Worm (Caenorhabditis elegans) whole organism, L4 larva: ENCODE results near the gene evl-18.

ENCODE experiments used
- D1046.2 ChIP-seq: fragments of 200-800 bp; sonication (Bioruptor generic); IDR thresholded peaks from 2 replicates; pipeline ENCODE4 v1.3.6; 2022; ENCODE audit warnings: missing genetic modification characterization, missing compliant biosample characterization
- F37D6.2 ChIP-seq: sonication (generic microtip); optimal IDR thresholded peaks from 2 replicates; lab custom pipeline; 2016; ENCODE audit warnings: mild to moderate bottlenecking, missing genetic modification characterization, missing compliant biosample characterization
- R02D3.7 ChIP-seq: fragments of 150-350 bp; sonication (generic microtip); optimal IDR thresholded peaks from 3 replicates; lab custom pipeline; 2014; ENCODE audit warnings: missing biosample characterization, missing genetic modification characterization
- T26A8.4 ChIP-seq: fragments of 200-800 bp; sonication (Bioruptor generic); IDR thresholded peaks from 2 replicates; pipeline ENCODE4 v1.3.6; 2022; ENCODE audit warnings: missing genetic modification characterization, missing compliant biosample characterization
- ZK546.5 ChIP-seq, 2 experiments: sonication (generic microtip); optimal IDR thresholded peaks; 2 replicates each; lab custom pipeline; 2017; ENCODE audit warnings: missing biosample characterization in 2 of 2, missing genetic modification characterization in 2 of 2
- aha-1 ChIP-seq: fragments of 150-350 bp; peaks from one replicate; lab custom pipeline; 2014; ENCODE audit warnings: missing biosample characterization, missing genetic modification characterization
- ama-1 ChIP-seq: fragments of 150-350 bp; optimal IDR thresholded peaks from 2 replicates; lab custom pipeline; 2014; ENCODE audit warnings: inconsistent platforms, mixed read lengths
- arid-1 ChIP-seq: fragments of 200-800 bp; sonication (Bioruptor generic); conservative IDR thresholded peaks from 2 replicates; pipeline ENCODE4 v1.3.6; 2022; ENCODE audit warnings: missing genetic modification reagents, missing genetic modification characterization, missing compliant biosample characterization
- ceh-28 ChIP-seq: fragments of 150-350 bp; optimal IDR thresholded peaks from 2 replicates; lab custom pipeline; 2014; ENCODE audit warnings: missing biosample characterization, missing genetic modification reagents, missing genetic modification characterization
- ceh-32 ChIP-seq: sonication (generic microtip); optimal IDR thresholded peaks from 2 replicates; lab custom pipeline; 2016; ENCODE audit warnings: mild to moderate bottlenecking, missing genetic modification characterization, missing compliant biosample characterization; ENCODE audit not compliant: poor library complexity
- ceh-44 ChIP-seq: fragments of 200-800 bp; sonication (Bioruptor generic); IDR thresholded peaks from 2 replicates; pipeline ENCODE4 v1.3.6; 2022; ENCODE audit warnings: missing genetic modification reagents, missing genetic modification characterization, missing compliant biosample characterization
- ceh-62 ChIP-seq: sonication (generic microtip); optimal IDR thresholded peaks from 2 replicates; lab custom pipeline; 2017; ENCODE audit warnings: missing biosample characterization, missing genetic modification characterization
- ces-1 ChIP-seq: fragments of 150-350 bp; sonication (generic microtip); optimal IDR thresholded peaks from 4 replicates; lab custom pipeline; 2014; ENCODE audit warnings: missing biosample characterization, missing genetic modification reagents, missing genetic modification characterization
- ctbp-1 ChIP-seq: fragments of 200-800 bp; sonication (Bioruptor generic); IDR thresholded peaks from 2 replicates; pipeline ENCODE4 v1.3.6; 2022; ENCODE audit warnings: missing genetic modification reagents, missing genetic modification characterization, missing compliant biosample characterization
- daf-12 ChIP-seq: fragments of 150-350 bp; optimal IDR thresholded peaks from 2 replicates; lab custom pipeline; 2014; ENCODE audit warnings: missing biosample characterization, missing genetic modification reagents, missing genetic modification characterization
- daf-19 ChIP-seq: fragments of 200-800 bp; sonication (Bioruptor generic); conservative IDR thresholded peaks from 2 replicates; pipeline ENCODE4 v1.3.6; 2022; ENCODE audit warnings: missing genetic modification characterization, missing compliant biosample characterization
- daf-8 ChIP-seq: fragments of 200-800 bp; sonication (Bioruptor generic); IDR thresholded peaks from 2 replicates; pipeline ENCODE4 v1.3.6; 2022; ENCODE audit warnings: missing genetic modification characterization, missing compliant biosample characterization
- dmd-6 ChIP-seq: fragments of 200-800 bp; sonication (Bioruptor generic); IDR thresholded peaks from 2 replicates; pipeline ENCODE4 v1.3.6; 2022; ENCODE audit warnings: missing genetic modification reagents, missing genetic modification characterization, missing compliant biosample characterization
- dmd-9 ChIP-seq: fragments of 200-800 bp; sonication (Bioruptor generic); IDR thresholded peaks from 2 replicates; pipeline ENCODE4 v1.3.6; 2022; ENCODE audit warnings: missing genetic modification reagents, missing genetic modification characterization, missing compliant biosample characterization
- dpl-1 ChIP-seq: fragments of 150-350 bp; optimal IDR thresholded peaks from 2 replicates; lab custom pipeline; 2014; ENCODE audit warnings: missing biosample characterization, missing genetic modification reagents, missing genetic modification characterization
- dve-1 ChIP-seq: sonication (generic microtip); optimal IDR thresholded peaks from 2 replicates; lab custom pipeline; 2017; ENCODE audit warnings: antibody characterized with exemption, mild to moderate bottlenecking, missing genetic modification characterization, missing compliant biosample characterization; ENCODE audit not compliant: insufficient read depth
- egl-43 ChIP-seq: fragments of 200-800 bp; sonication (Bioruptor generic); IDR thresholded peaks from 2 replicates; pipeline ENCODE4 v1.3.6; 2022; ENCODE audit warnings: missing genetic modification reagents, missing genetic modification characterization, missing compliant biosample characterization
- fos-1 ChIP-seq: fragments of 150-350 bp; optimal IDR thresholded peaks from 2 replicates; lab custom pipeline; 2014; ENCODE audit warnings: missing biosample characterization, missing genetic modification characterization
- gei-8 ChIP-seq: fragments of 200-800 bp; sonication (Bioruptor generic); optimal IDR thresholded peaks from 2 replicates; lab custom pipeline; 2018; ENCODE audit warnings: mild to moderate bottlenecking, missing genetic modification characterization, missing compliant biosample characterization
- hif-1 ChIP-seq, 2 experiments: sonication (generic microtip); optimal IDR thresholded peaks; 2 replicates each; lab custom pipeline; 2016 to 2017; ENCODE audit warnings: missing compliant biosample characterization in 2 of 2, missing genetic modification characterization in 2 of 2, missing genetic modification reagents in 2 of 2, missing genotype in 2 of 2, mild to moderate bottlenecking in 1 of 2
- hlh-30 ChIP-seq: sonication (generic microtip); optimal IDR thresholded peaks from 2 replicates; lab custom pipeline; 2017; ENCODE audit warnings: antibody characterized with exemption, mild to moderate bottlenecking, missing genetic modification characterization, missing compliant biosample characterization; ENCODE audit not compliant: insufficient read depth
- jun-1 ChIP-seq: fragments of 150-350 bp; optimal IDR thresholded peaks from 2 replicates; lab custom pipeline; 2014; ENCODE audit warnings: missing biosample characterization, missing genetic modification reagents, missing genetic modification characterization
- lin-13 ChIP-seq: fragments of 150-350 bp; optimal IDR thresholded peaks from 2 replicates; lab custom pipeline; 2014; ENCODE audit warnings: missing biosample characterization, missing genetic modification reagents, missing genetic modification characterization
- lin-39 ChIP-seq: fragments of 150-350 bp; optimal IDR thresholded peaks from 2 replicates; lab custom pipeline; 2014; ENCODE audit warnings: missing biosample characterization, missing genetic modification reagents, missing genetic modification characterization
- lir-3 ChIP-seq: sonication (generic microtip); optimal IDR thresholded peaks from 2 replicates; lab custom pipeline; 2016; ENCODE audit warnings: mild to moderate bottlenecking, missing genetic modification characterization, missing compliant biosample characterization
- madf-5 ChIP-seq, 2 experiments: fragments of 200-800 bp; sonication (Bioruptor generic); IDR thresholded peaks; 2 replicates each; pipeline ENCODE4 v1.3.6; 2022; ENCODE audit warnings: missing compliant biosample characterization in 2 of 2, missing genetic modification characterization in 2 of 2
- mdt-29 ChIP-seq: fragments of 200-800 bp; sonication (Bioruptor generic); IDR thresholded peaks from 2 replicates; pipeline ENCODE4 v1.3.6; 2022; ENCODE audit warnings: missing genetic modification reagents, missing genetic modification characterization, missing compliant biosample characterization
- mep-1 ChIP-seq: fragments of 150-350 bp; sonication (generic microtip); optimal IDR thresholded peaks from 3 replicates; lab custom pipeline; 2014; ENCODE audit warnings: missing biosample characterization, missing genetic modification characterization
- mes-2 ChIP-seq: sonication (generic microtip); optimal IDR thresholded peaks from 2 replicates; lab custom pipeline; 2016; ENCODE audit warnings: missing genotype, mild to moderate bottlenecking, missing genetic modification characterization, missing compliant biosample characterization; ENCODE audit not compliant: poor library complexity, severe bottlenecking
- mxl-2 ChIP-seq: fragments of 200-800 bp; sonication (Bioruptor generic); conservative IDR thresholded peaks from 2 replicates; pipeline ENCODE4 v1.3.6; 2022; ENCODE audit warnings: missing genetic modification reagents, missing genetic modification characterization, missing compliant biosample characterization
- nhr-10 ChIP-seq: fragments of 150-350 bp; optimal IDR thresholded peaks from 2 replicates; lab custom pipeline; 2014; ENCODE audit warnings: missing biosample characterization, missing genetic modification characterization
- nhr-111 ChIP-seq: fragments of 200-800 bp; sonication (Bioruptor generic); optimal IDR thresholded peaks from 2 replicates; lab custom pipeline; 2018; ENCODE audit warnings: mild to moderate bottlenecking, missing genetic modification characterization, missing compliant biosample characterization
- nhr-237 ChIP-seq: sonication (generic microtip); optimal IDR thresholded peaks from 2 replicates; lab custom pipeline; 2017; ENCODE audit warnings: missing biosample characterization, missing genetic modification characterization
- nhr-25 ChIP-seq: sonication (generic microtip); optimal IDR thresholded peaks from 2 replicates; lab custom pipeline; 2017; ENCODE audit warnings: missing genetic modification characterization, mild to moderate bottlenecking, missing compliant biosample characterization, antibody characterized with exemption, moderate library complexity, borderline replicate concordance; ENCODE audit not compliant: insufficient read depth
- nhr-28 ChIP-seq: fragments of 150-350 bp; optimal IDR thresholded peaks from 2 replicates; lab custom pipeline; 2014; ENCODE audit warnings: missing biosample characterization, missing genetic modification characterization
- nhr-76 ChIP-seq: fragments of 150-350 bp; optimal IDR thresholded peaks from 2 replicates; lab custom pipeline; 2014; ENCODE audit warnings: missing biosample characterization, missing genetic modification characterization
- pha-4 ChIP-seq, 2 experiments: fragments of 150-350 bp in 1 of 2; fragments of 200-800 bp in 1 of 2; sonication (Bioruptor generic) in 1 of 2; IDR thresholded peaks in 1 of 2; optimal IDR thresholded peaks in 1 of 2; 2 replicates each; pipeline versions ENCODE4 v1.3.6 to Lab custom; 2014 to 2022; ENCODE audit warnings: missing genetic modification characterization in 2 of 2, missing genetic modification reagents in 2 of 2, missing biosample characterization in 1 of 2, missing compliant biosample characterization in 1 of 2
- php-3 ChIP-seq: fragments of 200-800 bp; sonication (Bioruptor generic); IDR thresholded peaks from 2 replicates; pipeline ENCODE4 v1.3.6; 2022; ENCODE audit warnings: missing genetic modification reagents, missing genetic modification characterization, missing compliant biosample characterization
- rbr-2 ChIP-seq: sonication (generic microtip); optimal IDR thresholded peaks from 2 replicates; lab custom pipeline; 2016; ENCODE audit warnings: missing genotype, missing genetic modification characterization, missing compliant biosample characterization
- sdz-12 ChIP-seq: fragments of 200-800 bp; sonication (Bioruptor generic); optimal IDR thresholded peaks from 2 replicates; lab custom pipeline; 2018; ENCODE audit warnings: mild to moderate bottlenecking, missing genetic modification characterization, missing compliant biosample characterization
- spr-1 ChIP-seq: sonication (generic microtip); optimal IDR thresholded peaks from 2 replicates; lab custom pipeline; 2016; ENCODE audit warnings: mild to moderate bottlenecking, missing genetic modification characterization, missing compliant biosample characterization
- tra-1 ChIP-seq: fragments of 200-800 bp; sonication (Bioruptor generic); IDR thresholded peaks from 2 replicates; pipeline ENCODE4 v1.3.6; 2022; ENCODE audit warnings: missing genetic modification reagents, missing genetic modification characterization, missing compliant biosample characterization
- unc-130 ChIP-seq: sonication (generic microtip); optimal IDR thresholded peaks from 2 replicates; lab custom pipeline; 2016; ENCODE audit warnings: missing genetic modification reagents, missing genetic modification characterization, missing compliant biosample characterization
- vab-7 ChIP-seq: fragments of 200-800 bp; sonication (Bioruptor generic); IDR thresholded peaks from 2 replicates; pipeline ENCODE4 v1.3.6; 2022; ENCODE audit warnings: missing genetic modification reagents, missing genetic modification characterization, missing compliant biosample characterization
- zag-1 ChIP-seq: fragments of 150-350 bp; optimal IDR thresholded peaks from 2 replicates; lab custom pipeline; 2014; ENCODE audit warnings: missing biosample characterization, missing genetic modification characterization
- zfp-2 ChIP-seq: sonication (generic microtip); optimal IDR thresholded peaks from 2 replicates; lab custom pipeline; 2016; ENCODE audit warnings: mild to moderate bottlenecking, missing genetic modification characterization, missing compliant biosample characterization
- ztf-7 ChIP-seq: fragments of 150-350 bp; optimal IDR thresholded peaks from 2 replicates; lab custom pipeline; 2014; ENCODE audit warnings: missing biosample characterization, missing genetic modification characterization

The evl-18 gene

DNA sequence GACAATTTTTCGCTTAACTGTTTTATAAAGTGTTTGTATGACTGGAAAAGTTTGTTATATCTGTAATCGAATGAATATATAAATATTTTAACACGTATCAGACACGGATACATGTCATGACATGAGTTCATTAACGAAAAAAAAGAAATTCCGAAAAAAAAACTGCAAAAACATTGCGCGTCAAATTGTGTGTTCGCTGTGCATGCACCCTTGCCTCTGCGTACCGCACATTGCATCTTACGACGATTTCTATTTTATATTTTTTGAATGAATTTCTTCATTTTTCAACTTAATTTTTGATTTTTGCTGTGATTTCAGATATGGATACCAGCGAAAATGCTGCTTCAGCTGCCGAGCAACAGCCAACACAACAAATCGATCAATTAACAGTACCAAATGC is 29.9 kb downstream of the evl-18 start, which contains the start of gene wdr-5.1 (continued):
- TF ChIP-seq lin-13 (GFP tag; lab: Kevin White, UChicago): no peak
- TF ChIP-seq fos-1: no peak
- no peak for TF ChIP-seq ama-1 (lab: Kevin White, UChicago)
- TF ChIP-seq egl-43 (GFP tag; lab: Robert Waterston, UW): no peak
- no peak for TF ChIP-seq T26A8.4
- TF ChIP-seq ceh-28: no peak
- TF ChIP-seq hlh-30 (tag; lab: Kevin White, UChicago): peak; percentile 16
- no peak for TF ChIP-seq pha-4 (GFP tag; IDR thresholded peaks at IDR 0.05; lab: Robert Waterston, UW)
- TF ChIP-seq pha-4 (tag; optimal IDR thresholded peaks at IDR 0.05; lab: Kevin White, UChicago): no peak
- peak; percentile 57 for TF ChIP-seq mes-2 (tag; lab: Kevin White, UChicago)
- no peak for TF ChIP-seq ztf-7 (tag; lab: Kevin White, UChicago)
- TF ChIP-seq sdz-12 (GFP tag; lab: Kevin White, UChicago): no peak
- TF ChIP-seq tra-1: no peak
- TF ChIP-seq nhr-237 (tag; lab: Kevin White, UChicago): no peak
- TF ChIP-seq ces-1 (GFP tag; lab: Kevin White, UChicago): no peak
- no peak for TF ChIP-seq dmd-6 (GFP tag; lab: Robert Waterston, UW)
- no peak for TF ChIP-seq R02D3.7 (tag; lab: Kevin White, UChicago)
- TF ChIP-seq unc-130 (GFP tag; lab: Kevin White, UChicago): no peak
- TF ChIP-seq spr-1 (tag; lab: Kevin White, UChicago): no peak
- no peak for TF ChIP-seq jun-1 (tag; lab: Kevin White, UChicago)
- no peak for TF ChIP-seq rbr-2
- TF ChIP-seq dmd-9 (GFP tag; lab: Robert Waterston, UW): no peak
- TF ChIP-seq gei-8 (GFP tag; lab: Kevin White, UChicago): no peak
- TF ChIP-seq dve-1 (tag; lab: Kevin White, UChicago): peak; percentile 23
- TF ChIP-seq nhr-28 (tag; lab: Kevin White, UChicago): no peak
- no peak for TF ChIP-seq nhr-111
- no peak for TF ChIP-seq nhr-25 (tag; lab: Kevin White, UChicago)
- no peak for TF ChIP-seq zag-1
- no peak for TF ChIP-seq mdt-29 (GFP tag; lab: Robert Waterston, UW)
- no peak for TF ChIP-seq D1046.2 (GFP tag; lab: Robert Waterston, UW)
- peak; percentile 46 for TF ChIP-seq mep-1 (tag; lab: Kevin White, UChicago)
- no peak for TF ChIP-seq ceh-32 (tag; lab: Kevin White, UChicago)
- no peak for TF ChIP-seq ceh-44 (GFP tag; lab: Robert Waterston, UW)
- no peak for TF ChIP-seq mxl-2 (GFP tag; lab: Robert Waterston, UW)
- no peak for TF ChIP-seq nhr-76 (tag; lab: Kevin White, UChicago)
- TF ChIP-seq daf-8 (GFP tag; lab: Robert Waterston, UW): no peak
- no peak for TF ChIP-seq ceh-62 (tag; lab: Kevin White, UChicago)
- no peak for TF ChIP-seq hif-1 (tag; optimal IDR thresholded peaks at IDR 0.05; lab: Kevin White, UChicago)
- no peak for TF ChIP-seq daf-19 (GFP tag; lab: Robert Waterston, UW)
- TF ChIP-seq daf-12 (tag; lab: Kevin White, UChicago): no peak
- no peak for TF ChIP-seq nhr-10 (tag; lab: Kevin White, UChicago)
- TF ChIP-seq lin-39 (tag; lab: Kevin White, UChicago): no peak
- TF ChIP-seq ctbp-1: no peak
- no peak for TF ChIP-seq madf-5 (GFP tag; IDR thresholded peaks at IDR 0.05; lab: Robert Waterston, UW)
- no peak for TF ChIP-seq ZK546.5 (tag; optimal IDR thresholded peaks at IDR 0.05; lab: Kevin White, UChicago)
- no peak for TF ChIP-seq F37D6.2 (tag; lab: Kevin White, UChicago)
- no peak for TF ChIP-seq zfp-2 (tag; lab: Kevin White, UChicago)
- no peak for TF ChIP-seq lir-3 (tag; lab: Kevin White, UChicago)
- no peak for TF ChIP-seq php-3 (GFP tag; lab: Robert Waterston, UW)
- no peak for TF ChIP-seq aha-1 (tag; lab: Kevin White, UChicago)
- no peak for TF ChIP-seq vab-7 (GFP tag; lab: Robert Waterston, UW)
- TF ChIP-seq arid-1 (GFP tag; lab: Robert Waterston, UW): no peak
- peak; percentile 25 for TF ChIP-seq dpl-1 (GFP tag; lab: Kevin White, UChicago)
